Fruit fly (Drosophila melanogaster) whole organism, embryonic: ENCODE measurements around the gene SclA.

Experiments
- Blimp-1 ChIP-seq: fragments of 200-800 bp; sonication (Bioruptor generic); optimal IDR thresholded peaks from 3 replicates; lab custom pipeline; 2018; ENCODE audit warnings: missing biosample characterization, missing genetic modification characterization, mild to moderate bottlenecking, moderate library complexity, missing genetic modification reagents
- CG32767 ChIP-seq: fragments of 200-800 bp; sonication (Bioruptor generic); IDR thresholded peaks from 2 replicates; pipeline ENCODE4 v1.3.6; 2022; ENCODE audit warnings: missing biosample characterization, missing genetic modification characterization
- CG3995 ChIP-seq: fragments of 200-800 bp; sonication (Bioruptor generic); optimal IDR thresholded peaks from 3 replicates; lab custom pipeline; 2016; ENCODE audit warnings: missing biosample characterization, missing genetic modification characterization
- CG8924 ChIP-seq: fragments of 200-800 bp; optimal IDR thresholded peaks from 3 replicates; lab custom pipeline; 2019; ENCODE audit warnings: missing biosample characterization, mild to moderate bottlenecking, missing genetic modification characterization, moderate library complexity
- Dek ChIP-seq: fragments of 200-800 bp; sonication (Bioruptor generic); optimal IDR thresholded peaks from 3 replicates; lab custom pipeline; 2019; ENCODE audit warnings: missing biosample characterization, mild to moderate bottlenecking, missing genetic modification characterization, moderate library complexity
- Elba2 ChIP-seq: fragments of 200-800 bp; sonication (Bioruptor generic); optimal IDR thresholded peaks from 3 replicates; lab custom pipeline; 2016; ENCODE audit warnings: missing biosample characterization, missing genetic modification characterization
- Mrtf ChIP-seq: fragments of 200-800 bp; sonication (Bioruptor generic); IDR thresholded peaks from 3 replicates; pipeline ENCODE4 v1.3.6; 2022; ENCODE audit warnings: missing biosample characterization, missing genetic modification characterization
- Sox102F ChIP-seq: fragments of 200-800 bp; sonication (Bioruptor generic); optimal IDR thresholded peaks from 2 replicates; lab custom pipeline; 2018; ENCODE audit warnings: missing biosample characterization, mild to moderate bottlenecking, missing genetic modification characterization, moderate library complexity
- br ChIP-seq: fragments of >200 bp; optimal IDR thresholded peaks from 2 replicates; lab custom pipeline; 2017
- dysf ChIP-seq: fragments of 200-800 bp; sonication (Bioruptor generic); IDR thresholded peaks from 3 replicates; pipeline ENCODE4 v1.3.6; 2022; ENCODE audit warnings: missing biosample characterization, missing genetic modification characterization
- peb ChIP-seq: fragments of 200-800 bp; sonication (Bioruptor generic); IDR thresholded peaks from 2 replicates; pipeline ENCODE4 v1.3.6; 2022; ENCODE audit warnings: missing biosample characterization, missing genetic modification characterization
- psq ChIP-seq: fragments of 200-800 bp; sonication (Bioruptor generic); optimal IDR thresholded peaks from 2 replicates; lab custom pipeline; 2017; ENCODE audit warnings: missing biosample characterization, missing genetic modification characterization
- toy ChIP-seq: fragments of 200-800 bp; sonication (Bioruptor generic); IDR thresholded peaks from 2 replicates; pipeline ENCODE4 v1.3.6; 2022; ENCODE audit warnings: missing biosample characterization, missing genetic modification characterization

DNA sequence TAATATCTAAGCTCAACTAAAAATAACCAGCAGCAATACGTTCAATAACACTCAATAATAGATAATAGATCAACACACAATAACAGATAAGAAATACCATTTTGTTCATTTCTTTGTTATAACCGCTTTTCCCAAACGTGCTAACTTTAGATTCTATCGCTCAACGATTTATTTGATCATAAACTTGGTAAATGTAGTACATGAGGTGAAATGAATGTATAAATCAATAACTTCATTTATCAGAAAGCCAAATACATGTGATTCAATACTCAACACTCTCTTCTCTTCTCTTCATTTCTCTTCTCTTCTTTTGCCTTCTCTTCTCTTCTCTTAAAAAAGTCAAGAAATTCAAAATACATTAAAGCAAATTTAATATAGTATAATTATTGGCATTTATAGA lies 19.9 kb downstream of the SclA start:
- TF ChIP-seq dysf (GFP tag; lab: Robert Waterston, UW), result no peak
- no peak for TF ChIP-seq Blimp-1 (GFP tag; lab: Kevin White, UChicago)
- no peak for TF ChIP-seq Sox102F (GFP tag; lab: Kevin White, UChicago)
- TF ChIP-seq br (lab: Kevin White, UChicago), result no peak
- TF ChIP-seq CG3995 (GFP tag; lab: Kevin White, UChicago), result no peak
- TF ChIP-seq psq (GFP tag; lab: Kevin White, UChicago), result no peak
- no peak for TF ChIP-seq CG32767 (GFP tag; lab: Robert Waterston, UW)
- TF ChIP-seq peb (GFP tag; lab: Robert Waterston, UW), result no peak
- no peak for TF ChIP-seq toy (GFP tag; lab: Robert Waterston, UW)
- no peak for TF ChIP-seq Mrtf
- no peak for TF ChIP-seq CG8924
- no peak for TF ChIP-seq Elba2 (GFP tag; lab: Kevin White, UChicago)
- TF ChIP-seq Dek (tag; lab: Kevin White, UChicago), result no peak
